Fruit fly (Drosophila melanogaster): Measurements from ENCODE around the gene Ubqn.

dm6 chrX:19637002-19637420 is 46.6 kb upstream of the Ubqn start:
- TF ChIP-seq rn (GFP tag; IDR thresholded peaks at IDR 0.05): no peak
- peak; percentile 3 for TF ChIP-seq Pif1B (GFP tag; optimal IDR thresholded peaks at IDR 0.05)
- no peak for TF ChIP-seq gl (tag; optimal IDR thresholded peaks at IDR 0.05)
- TF ChIP-seq CG14655 (GFP tag; optimal IDR thresholded peaks at IDR 0.05): no peak
- peak; percentile 49 for TF ChIP-seq EcR (GFP tag; optimal IDR thresholded peaks at IDR 0.05)
- TF ChIP-seq CG17806 (tag; optimal IDR thresholded peaks at IDR 0.05): no peak
- TF ChIP-seq CG9948 (tag; optimal IDR thresholded peaks at IDR 0.05): no peak
- TF ChIP-seq Ets98B (GFP tag; IDR thresholded peaks at IDR 0.05): peak; percentile 61
- TF ChIP-seq CG4496 (GFP tag; IDR thresholded peaks at IDR 0.05): peak; percentile 67; the same call in 2 of the 3 replicates
- TF ChIP-seq CG8301 (tag; optimal IDR thresholded peaks at IDR 0.05): no peak
- TF ChIP-seq CG10348 (GFP tag; IDR thresholded peaks at IDR 0.05): no peak
- TF ChIP-seq CG12605 (GFP tag; IDR thresholded peaks at IDR 0.05): no peak
- no peak for TF ChIP-seq CG32121 (GFP tag; IDR thresholded peaks at IDR 0.05)
